Fruit fly (Drosophila melanogaster) S2 (cell line): Measurements from ENCODE around the gene CG12817.

Experiments used
- CG8478 ChIP-seq: fragments of >200 bp; optimal IDR thresholded peaks from 2 replicates; lab custom pipeline; 2018
- CTCF ChIP-seq, 2 experiments: fragments of >200 bp; optimal IDR thresholded peaks; 2 replicates each; lab custom pipeline; 2018

dm6 chr3R:10263972-10264536 is 39.5 kb upstream of the CG12817 start, which contains the start of gene Nuak:
- no peak for TF ChIP-seq CG8478 (lab: Kevin White, UChicago)
- TF ChIP-seq CTCF (optimal IDR thresholded peaks at IDR 0.05; lab: Kevin White, UChicago), result no peak
